Worm (Caenorhabditis elegans): Measurements from ENCODE around the gene ZK512.8.

Gene ZK512.8

DNA sequence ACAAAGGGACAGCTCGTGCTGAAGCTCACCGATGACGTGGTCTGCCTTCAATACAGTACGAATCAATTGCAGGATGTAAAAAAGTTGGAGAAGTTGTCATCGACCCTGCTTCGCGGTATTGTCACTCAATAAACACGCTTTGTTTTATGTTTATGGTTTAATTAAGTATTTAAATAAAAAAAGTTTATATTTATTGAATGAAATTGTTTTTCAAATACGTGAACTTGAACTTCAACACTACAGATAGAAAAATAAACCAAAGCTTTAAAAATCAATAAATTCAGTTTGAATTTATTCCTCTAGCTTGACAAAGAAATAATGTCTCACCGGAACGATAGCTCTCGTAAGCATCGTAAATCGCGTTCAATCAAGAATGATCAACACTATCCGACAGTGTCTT lies at the start of gene ZK512.8:
ZK512.8 (plus strand) TSS at position 301 of the 400 bp plus-strand sequence.
- TF ChIP-seq unc-62 (GFP tag; optimal IDR thresholded peaks at IDR 0.05) = no peak

DNA sequence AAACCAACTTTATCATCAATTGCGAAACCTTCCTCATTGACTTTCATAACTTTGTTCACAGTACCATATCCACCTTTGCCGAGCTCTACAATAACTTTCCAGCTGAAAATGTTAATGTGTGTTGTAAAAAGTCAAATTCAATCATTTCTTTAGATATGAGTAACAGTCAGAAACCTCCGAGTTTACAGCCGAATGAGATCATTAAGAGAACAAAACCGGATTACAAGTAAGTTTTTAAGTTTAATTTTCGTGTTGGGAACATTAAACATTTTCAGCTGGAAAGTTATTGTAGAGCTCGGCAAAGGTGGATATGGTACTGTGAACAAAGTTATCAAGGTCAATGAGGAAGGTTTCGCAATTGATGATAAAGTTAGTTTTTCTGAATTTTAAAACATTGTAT lies 44.7 kb upstream of the ZK512.8 start, which contains the start of gene ZK507.1:
ZK507.1 (minus strand) TSS at position 101 of the 400 bp plus-strand sequence.
- no peak for TF ChIP-seq unc-62 (GFP tag; optimal IDR thresholded peaks at IDR 0.05)

DNA sequence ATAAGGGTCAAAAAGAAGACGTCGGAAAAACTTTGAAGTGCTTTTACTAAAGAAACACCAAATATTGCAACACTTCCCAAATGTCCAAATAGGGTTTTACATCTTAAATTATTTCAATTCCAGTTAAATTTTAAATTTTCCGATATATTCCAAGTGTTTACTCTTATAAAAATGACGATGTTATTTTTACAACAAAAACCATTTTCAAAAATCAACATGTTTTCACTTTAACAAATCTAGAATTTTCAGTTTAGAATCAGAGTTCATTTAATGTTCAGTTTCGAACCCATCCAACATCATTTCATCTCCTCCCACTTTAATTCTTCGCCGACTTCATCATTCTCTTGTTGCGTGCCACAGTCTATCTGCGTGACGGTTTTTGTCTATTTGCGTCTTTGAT lies 42.2 kb upstream of the ZK512.8 start, which contains the start of gene dos-1:
dos-1 (plus strand) TSS at position 301 of the 400 bp plus-strand sequence.
- TF ChIP-seq unc-62 (GFP tag; optimal IDR thresholded peaks at IDR 0.05) = no peak

- TF ChIP-seq unc-62 (GFP tag; optimal IDR thresholded peaks at IDR 0.05) = no peak
Observed at ce11 chrIII:9104060-9104459, 41.8 kb upstream of the ZK512.8 start.

- TF ChIP-seq unc-62 (GFP tag; optimal IDR thresholded peaks at IDR 0.05) = no peak
Observed at ce11 chrIII:9105653-9106052, 40.2 kb upstream of the ZK512.8 start.

DNA sequence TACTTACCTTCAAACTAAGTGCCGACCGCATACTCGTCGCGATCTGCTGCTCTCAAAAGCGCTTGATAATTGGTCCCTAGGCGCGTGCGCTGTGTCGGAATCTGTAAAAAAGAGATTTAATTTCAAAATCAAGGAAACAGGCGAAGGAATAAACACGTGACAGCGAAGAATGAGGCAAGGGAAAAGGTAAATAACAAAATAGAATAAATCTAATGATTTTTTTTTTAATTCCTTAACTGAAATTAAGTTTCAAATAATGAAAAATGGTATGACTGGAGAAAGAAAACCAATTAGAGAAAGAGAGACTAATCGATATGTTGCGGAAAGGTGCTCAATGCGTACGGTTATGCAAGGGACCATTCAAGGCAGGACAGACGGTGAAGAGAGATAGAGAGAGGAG lies 36.7 kb upstream of the ZK512.8 start, which contains the start of gene cya-1:
cya-1 (minus strand) TSS at position 101 of the 400 bp plus-strand sequence.
- no peak for TF ChIP-seq unc-62 (GFP tag; optimal IDR thresholded peaks at IDR 0.05)

ce11 chrIII:9109726-9110125 lies 36.1 kb upstream of the ZK512.8 start:
- no peak for TF ChIP-seq unc-62 (GFP tag; optimal IDR thresholded peaks at IDR 0.05)

- no peak for TF ChIP-seq unc-62 (GFP tag; optimal IDR thresholded peaks at IDR 0.05)
Observed at ce11 chrIII:9110270-9110669, 35.6 kb upstream of the ZK512.8 start.

- TF ChIP-seq unc-62 (GFP tag; optimal IDR thresholded peaks at IDR 0.05) = no peak
Observed at ce11 chrIII:9112479-9112878, 33.4 kb upstream of the ZK512.8 start.

DNA sequence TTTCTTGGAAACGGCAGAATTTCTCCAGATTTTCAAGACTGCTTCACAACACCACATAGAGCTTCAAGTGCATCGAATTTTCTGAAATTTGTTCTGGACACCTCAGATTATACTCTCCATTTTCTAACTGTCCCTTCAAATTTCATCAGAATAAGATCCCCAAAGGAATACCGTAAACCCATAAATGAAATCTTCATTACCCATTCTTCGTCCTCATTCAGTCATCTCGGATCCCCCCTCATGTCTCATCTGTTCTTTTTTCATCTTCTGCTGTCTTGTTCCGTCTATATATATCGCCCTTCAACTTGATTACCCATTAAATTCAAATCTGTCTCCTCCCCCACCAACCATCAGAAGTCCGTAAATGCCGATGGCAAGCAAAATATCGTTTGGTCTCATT lies 31.8 kb upstream of the ZK512.8 start:
- TF ChIP-seq unc-62 (GFP tag; optimal IDR thresholded peaks at IDR 0.05) = no peak

- no peak for TF ChIP-seq unc-62 (GFP tag; optimal IDR thresholded peaks at IDR 0.05)
Observed at ce11 chrIII:9114649-9115048, 31.2 kb upstream of the ZK512.8 start, which contains the start of gene ZK512.1. ZK512.1 (plus strand) TSS chrIII:9114949.

- no peak for TF ChIP-seq unc-62 (GFP tag; optimal IDR thresholded peaks at IDR 0.05)
Observed at ce11 chrIII:9115745-9116144, 30.1 kb upstream of the ZK512.8 start.

ce11 chrIII:9118314-9118850 lies 27.5 kb upstream of the ZK512.8 start, which contains the start of gene grl-11:
grl-11 (minus strand) TSS chrIII:9118364.
- TF ChIP-seq unc-62 (GFP tag; optimal IDR thresholded peaks at IDR 0.05) = no peak

- no peak for TF ChIP-seq unc-62 (GFP tag; optimal IDR thresholded peaks at IDR 0.05)
Observed at ce11 chrIII:9118921-9119606, 26.8 kb upstream of the ZK512.8 start, which contains the start of gene ced-11. ced-11 (plus strand) TSS chrIII:9119556.

- no peak for TF ChIP-seq unc-62 (GFP tag; optimal IDR thresholded peaks at IDR 0.05)
Observed at ce11 chrIII:9125789-9126304, 20.0 kb upstream of the ZK512.8 start, which contains the start of gene sec-16A.1. sec-16A.1 (plus strand) TSS chrIII:9125839.

- no peak for TF ChIP-seq unc-62 (GFP tag; optimal IDR thresholded peaks at IDR 0.05)
Observed at ce11 chrIII:9130588-9130987, 15.3 kb upstream of the ZK512.8 start, which contains the start of gene ZK512.10. ZK512.10 (plus strand) TSS chrIII:9130888.

- TF ChIP-seq unc-62 (GFP tag; optimal IDR thresholded peaks at IDR 0.05) = no peak
Observed at ce11 chrIII:9136587-9136986, 9.3 kb upstream of the ZK512.8 start, which contains the start of gene eat-4. eat-4 (plus strand) TSS chrIII:9136887.

Measured in whole organism, dauer.